Worm (Caenorhabditis elegans) whole organism, L2 larva: ENCODE measurements around the gene glb-3.
A peak's percentile ranks its signal among the peaks of the same experiment; 100 is the strongest.

Source experiments
- C34F6.9 ChIP-seq: fragments of 150-350 bp; optimal IDR thresholded peaks from 2 replicates; lab custom pipeline; 2014; ENCODE audit warnings: missing biosample characterization, missing genetic modification characterization
- F13H6.1 ChIP-seq: sonication (generic microtip); optimal IDR thresholded peaks from 2 replicates; lab custom pipeline; 2016; ENCODE audit warnings: missing genetic modification characterization, missing compliant biosample characterization
- R02D3.7 ChIP-seq: fragments of 150-350 bp; optimal IDR thresholded peaks from 2 replicates; lab custom pipeline; 2014; ENCODE audit warnings: missing biosample characterization, missing genetic modification characterization
- Y55F3AM.14 ChIP-seq: fragments of 200-800 bp; sonication (Bioruptor generic); optimal IDR thresholded peaks from 2 replicates; lab custom pipeline; 2018; ENCODE audit warnings: mild to moderate bottlenecking, missing genetic modification characterization, missing compliant biosample characterization
- ZK546.5 ChIP-seq: sonication (generic microtip); optimal IDR thresholded peaks from 2 replicates; lab custom pipeline; 2017; ENCODE audit warnings: missing biosample characterization, missing genetic modification characterization
- aly-2 ChIP-seq: fragments of 150-350 bp; optimal IDR thresholded peaks from 2 replicates; lab custom pipeline; 2014; ENCODE audit warnings: missing biosample characterization, missing genetic modification characterization
- ama-1 ChIP-seq: fragments of 150-350 bp; optimal IDR thresholded peaks from 2 replicates; lab custom pipeline; 2018; ENCODE audit warnings: inconsistent platforms
- blmp-1 ChIP-seq: sonication (generic microtip); optimal IDR thresholded peaks from 2 replicates; lab custom pipeline; 2017; ENCODE audit warnings: missing genetic modification characterization, mild to moderate bottlenecking, missing compliant biosample characterization, antibody characterized with exemption, moderate library complexity; ENCODE audit not compliant: insufficient read depth
- ceh-16 ChIP-seq: fragments of 150-350 bp; optimal IDR thresholded peaks from 2 replicates; lab custom pipeline; 2014; ENCODE audit warnings: missing biosample characterization, missing genetic modification characterization
- ceh-82 ChIP-seq: fragments of 150-350 bp; optimal IDR thresholded peaks from 2 replicates; lab custom pipeline; 2014; ENCODE audit warnings: missing biosample characterization, missing genetic modification characterization
- crh-2 ChIP-seq: sonication (generic microtip); optimal IDR thresholded peaks from 2 replicates; lab custom pipeline; 2017; ENCODE audit warnings: missing biosample characterization, missing genetic modification characterization
- dmd-4 ChIP-seq: sonication (generic microtip); optimal IDR thresholded peaks from 2 replicates; lab custom pipeline; 2017; ENCODE audit warnings: missing biosample characterization, missing genetic modification characterization
- egl-27 ChIP-seq: sonication (generic microtip); optimal IDR thresholded peaks from 3 replicates; lab custom pipeline; 2017; ENCODE audit warnings: missing biosample characterization, missing genetic modification reagents, missing genetic modification characterization
- elt-1 ChIP-seq: fragments of 150-350 bp; optimal IDR thresholded peaks from 2 replicates; lab custom pipeline; 2014; ENCODE audit warnings: missing biosample characterization, missing genetic modification characterization
- elt-3 ChIP-seq: sonication (generic microtip); optimal IDR thresholded peaks from 2 replicates; lab custom pipeline; 2017; ENCODE audit warnings: missing biosample characterization, missing genetic modification characterization
- fos-1 ChIP-seq: fragments of 150-350 bp; optimal IDR thresholded peaks from 2 replicates; lab custom pipeline; 2014; ENCODE audit warnings: missing biosample characterization, missing genetic modification characterization
- gmeb-1 ChIP-seq: fragments of 150-350 bp; optimal IDR thresholded peaks from 2 replicates; lab custom pipeline; 2014; ENCODE audit warnings: missing biosample characterization, missing genetic modification characterization
- lin-11 ChIP-seq: fragments of 150-350 bp; sonication (generic microtip); optimal IDR thresholded peaks from 2 replicates; lab custom pipeline; 2014; ENCODE audit warnings: missing biosample characterization, missing genetic modification characterization, inconsistent platforms, mixed read lengths
- lin-13 ChIP-seq: fragments of 150-350 bp; optimal IDR thresholded peaks from 2 replicates; lab custom pipeline; 2014; ENCODE audit warnings: missing biosample characterization, missing genetic modification reagents, missing genetic modification characterization
- lin-39 ChIP-seq: fragments of 150-350 bp; optimal IDR thresholded peaks from 2 replicates; lab custom pipeline; 2014; ENCODE audit warnings: missing biosample characterization, missing genetic modification reagents, missing genetic modification characterization
- lsy-2 ChIP-seq, 2 experiments: fragments of 150-350 bp in 1 of 2; sonication (generic microtip) in 1 of 2; optimal IDR thresholded peaks; 2 replicates each; lab custom pipeline; 2014 to 2017; ENCODE audit warnings: missing biosample characterization in 2 of 2, missing genetic modification characterization in 2 of 2
- mab-5 ChIP-seq: fragments of 150-350 bp; optimal IDR thresholded peaks from 2 replicates; lab custom pipeline; 2014; ENCODE audit warnings: missing biosample characterization, missing genetic modification characterization
- mbf-1 ChIP-seq: sonication (generic microtip); optimal IDR thresholded peaks from 2 replicates; lab custom pipeline; 2017; ENCODE audit warnings: missing biosample characterization, missing genetic modification characterization
- mdl-1 ChIP-seq, 2 experiments: fragments of 150-350 bp in 1 of 2; sonication (generic microtip) in 1 of 2; optimal IDR thresholded peaks; 2 replicates each; lab custom pipeline; 2017; ENCODE audit warnings: missing biosample characterization in 2 of 2, missing genetic modification characterization in 2 of 2
- nhr-10 ChIP-seq: sonication (generic microtip); optimal IDR thresholded peaks from 2 replicates; lab custom pipeline; 2017; ENCODE audit warnings: missing biosample characterization, missing genetic modification characterization
- nhr-11 ChIP-seq: fragments of 150-350 bp; optimal IDR thresholded peaks from 2 replicates; lab custom pipeline; 2014; ENCODE audit warnings: missing biosample characterization, missing genetic modification characterization
- nhr-12 ChIP-seq: fragments of 150-350 bp; optimal IDR thresholded peaks from 2 replicates; lab custom pipeline; 2014; ENCODE audit warnings: missing biosample characterization, missing genetic modification characterization
- nhr-129 ChIP-seq: fragments of 150-350 bp; optimal IDR thresholded peaks from 2 replicates; lab custom pipeline; 2014; ENCODE audit warnings: missing biosample characterization, missing genetic modification characterization
- nhr-23 ChIP-seq: fragments of 150-350 bp; optimal IDR thresholded peaks from 2 replicates; lab custom pipeline; 2014; ENCODE audit warnings: missing biosample characterization, missing genetic modification reagents, missing genetic modification characterization
- nhr-237 ChIP-seq: fragments of 150-350 bp; optimal IDR thresholded peaks from 2 replicates; lab custom pipeline; 2014; ENCODE audit warnings: missing biosample characterization, missing genetic modification characterization
- nhr-25 ChIP-seq: fragments of 150-350 bp; sonication (generic microtip); optimal IDR thresholded peaks from 3 replicates; lab custom pipeline; 2014; ENCODE audit warnings: missing biosample characterization, missing genetic modification characterization
- nhr-6 ChIP-seq: fragments of 150-350 bp; optimal IDR thresholded peaks from 2 replicates; lab custom pipeline; 2014; ENCODE audit warnings: missing biosample characterization, missing genetic modification characterization
- nhr-77 ChIP-seq: fragments of 150-350 bp; optimal IDR thresholded peaks from 2 replicates; lab custom pipeline; 2014; ENCODE audit warnings: missing biosample characterization, missing genetic modification characterization
- peb-1 ChIP-seq: fragments of 150-350 bp; optimal IDR thresholded peaks from 2 replicates; lab custom pipeline; 2014; ENCODE audit warnings: missing biosample characterization, missing genetic modification characterization
- sem-4 ChIP-seq: fragments of 150-350 bp; optimal IDR thresholded peaks from 2 replicates; lab custom pipeline; 2014; ENCODE audit warnings: missing biosample characterization, missing genetic modification reagents, missing genetic modification characterization
- skn-1 ChIP-seq: sonication (generic microtip); optimal IDR thresholded peaks from 2 replicates; lab custom pipeline; 2017; ENCODE audit warnings: missing biosample characterization, missing genetic modification characterization
- sma-3 ChIP-seq: sonication (generic microtip); optimal IDR thresholded peaks from 2 replicates; lab custom pipeline; 2016; ENCODE audit warnings: missing genetic modification reagents, missing genetic modification characterization, missing compliant biosample characterization
- sma-9 ChIP-seq, 2 experiments: fragments of 150-350 bp in 1 of 2; sonication (generic microtip) in 1 of 2; optimal IDR thresholded peaks; 2 replicates each; lab custom pipeline; 2014 to 2016; ENCODE audit warnings: missing genetic modification characterization in 2 of 2, mild to moderate bottlenecking in 1 of 2, missing biosample characterization in 1 of 2, missing compliant biosample characterization in 1 of 2, missing genetic modification reagents in 1 of 2, moderate library complexity in 1 of 2
- snpc-4 ChIP-seq: fragments of 150-350 bp; optimal IDR thresholded peaks from 2 replicates; lab custom pipeline; 2014; ENCODE audit warnings: missing biosample characterization, missing genetic modification characterization
- unc-39 ChIP-seq: fragments of 150-350 bp; optimal IDR thresholded peaks from 2 replicates; lab custom pipeline; 2014; ENCODE audit warnings: missing biosample characterization, missing genetic modification characterization
- unc-55 ChIP-seq: fragments of 150-350 bp; sonication (generic microtip); optimal IDR thresholded peaks from 3 replicates; lab custom pipeline; 2014; ENCODE audit warnings: missing biosample characterization, missing genetic modification reagents, missing genetic modification characterization
- unc-62 ChIP-seq: fragments of 150-350 bp; optimal IDR thresholded peaks from 2 replicates; lab custom pipeline; 2014; ENCODE audit warnings: missing biosample characterization, missing genetic modification reagents, missing genetic modification characterization
- zag-1 ChIP-seq: fragments of 150-350 bp; optimal IDR thresholded peaks from 2 replicates; lab custom pipeline; 2014; ENCODE audit warnings: missing biosample characterization, missing genetic modification characterization
- ztf-1 ChIP-seq: fragments of 200-800 bp; sonication (Bioruptor generic); conservative IDR thresholded peaks from 2 replicates; pipeline ENCODE4 v1.3.6; 2022; ENCODE audit warnings: missing genetic modification characterization, missing compliant biosample characterization
- ztf-11 ChIP-seq: sonication (generic microtip); optimal IDR thresholded peaks from 2 replicates; lab custom pipeline; 2017; ENCODE audit warnings: missing biosample characterization, missing genetic modification characterization
- ztf-4 ChIP-seq: fragments of 150-350 bp; optimal IDR thresholded peaks from 2 replicates; lab custom pipeline; 2014; ENCODE audit warnings: missing biosample characterization, missing genetic modification characterization

glb-3 gene

DNA sequence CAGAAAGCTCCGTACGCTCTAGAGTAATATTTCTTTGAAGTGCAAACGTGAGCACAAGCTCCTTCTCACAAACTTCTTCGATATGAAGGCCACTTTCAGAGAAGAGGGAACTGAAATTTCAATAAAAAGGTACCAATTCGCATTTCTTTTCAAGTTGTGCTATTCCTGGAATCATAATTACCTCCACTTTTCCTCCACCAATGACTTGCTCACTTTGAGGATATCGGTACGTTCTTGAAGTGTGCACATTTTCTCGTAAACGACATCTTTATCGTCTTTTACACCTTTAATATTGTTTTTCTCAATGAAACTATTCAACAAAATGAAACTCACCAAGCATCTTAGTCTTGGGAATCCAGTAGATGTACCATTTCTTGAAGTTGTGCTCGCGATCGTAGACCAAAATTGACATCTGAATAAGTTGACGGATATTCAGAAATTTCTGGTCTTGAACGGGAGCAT is 15.1 kb upstream of the glb-3 start, which contains the start of gene scb-1:
Gene scb-1, minus strand, starts transcription at position 412 of the 462 bp plus-strand sequence.
- TF ChIP-seq R02D3.7 (tag; lab: Kevin White, UChicago) = no peak
- no peak for TF ChIP-seq nhr-11
- TF ChIP-seq ztf-4 = no peak
- TF ChIP-seq nhr-129 (tag; lab: Kevin White, UChicago) = peak; percentile 2
- no peak for TF ChIP-seq mab-5 (tag; lab: Kevin White, UChicago)
- TF ChIP-seq nhr-12 (tag; lab: Kevin White, UChicago) = no peak
- TF ChIP-seq nhr-6 = no peak
- TF ChIP-seq Y55F3AM.14 (GFP tag; lab: Kevin White, UChicago) = peak; percentile 26
- no peak for TF ChIP-seq unc-39 (tag; lab: Kevin White, UChicago)
- TF ChIP-seq sma-9 (GFP tag; optimal IDR thresholded peaks at IDR 0.05; lab: Kevin White, UChicago) = no peak
- TF ChIP-seq sma-9 (tag; optimal IDR thresholded peaks at IDR 0.05; lab: Kevin White, UChicago) = no peak
- no peak for TF ChIP-seq lsy-2 (tag; optimal IDR thresholded peaks at IDR 0.05; lab: Kevin White, UChicago)
- no peak for TF ChIP-seq F13H6.1 (tag; lab: Kevin White, UChicago)
- TF ChIP-seq ama-1 = no peak
- TF ChIP-seq gmeb-1 (tag; lab: Kevin White, UChicago) = no peak
- peak; percentile 8 for TF ChIP-seq nhr-25 (tag; lab: Kevin White, UChicago)
- no peak for TF ChIP-seq dmd-4 (tag; lab: Kevin White, UChicago)

DNA sequence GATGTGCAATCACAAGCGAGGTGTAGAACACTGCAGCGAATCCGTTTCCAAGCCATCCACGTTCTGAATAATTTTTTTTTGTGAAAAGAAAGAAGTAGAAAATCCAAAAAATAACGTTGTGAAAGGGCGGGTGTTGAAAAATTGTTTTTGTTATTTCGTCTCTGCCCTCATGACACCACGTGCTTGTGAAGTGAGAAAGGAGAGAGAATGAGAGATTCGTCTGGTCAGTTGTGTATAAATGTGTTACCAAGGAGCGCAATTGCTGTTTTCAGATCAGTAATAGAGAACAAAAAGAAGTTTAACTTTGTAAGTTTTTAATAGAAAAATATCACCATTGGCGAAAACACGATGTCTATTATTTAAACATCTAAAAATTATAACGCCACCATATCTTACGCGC is 13.1 kb upstream of the glb-3 start:
- TF ChIP-seq aly-2 (tag; lab: Kevin White, UChicago) (no peak), lsy-2 (tag; optimal IDR thresholded peaks at IDR 0.05; lab: Kevin White, UChicago) (peak in 1 of 2 experiments; percentile 62), blmp-1 (no peak), unc-55 (GFP tag; lab: Kevin White, UChicago) (peak; percentile 24), mdl-1 (tag; optimal IDR thresholded peaks at IDR 0.05; lab: Kevin White, UChicago) (peak; percentile 42 to 61), crh-2 (peak; percentile 34), ama-1 (peak; percentile 9), elt-3 (tag; lab: Kevin White, UChicago) (no peak), ceh-16 (tag; lab: Kevin White, UChicago) (no peak), F13H6.1 (tag; lab: Kevin White, UChicago) (peak; percentile 3), C34F6.9 (tag; lab: Kevin White, UChicago) (peak; percentile 74), nhr-25 (tag; lab: Kevin White, UChicago) (peak; percentile 60), ztf-4 (no peak), nhr-129 (tag; lab: Kevin White, UChicago) (peak; percentile 85), fos-1 (tag; lab: Kevin White, UChicago) (peak; percentile 23), sma-9 (GFP tag; optimal IDR thresholded peaks at IDR 0.05; lab: Kevin White, UChicago) (peak; percentile 39), sma-9 (tag; optimal IDR thresholded peaks at IDR 0.05; lab: Kevin White, UChicago) (no peak), ztf-1 (GFP tag; lab: Robert Waterston, UW) (no peak)

ce11 chrV:11122466-11122865 is 11.9 kb upstream of the glb-3 start, which contains the start of gene mboa-2:
TSS of gene mboa-2 (minus strand) at chrV:11122493.
- TF ChIP-seq sma-9 (GFP tag; optimal IDR thresholded peaks at IDR 0.05; lab: Kevin White, UChicago) = peak; percentile 51
- no peak for TF ChIP-seq sma-9 (tag; optimal IDR thresholded peaks at IDR 0.05; lab: Kevin White, UChicago)
- TF ChIP-seq mab-5 (tag; lab: Kevin White, UChicago) = no peak
- TF ChIP-seq egl-27 (tag; lab: Kevin White, UChicago) = no peak
- TF ChIP-seq nhr-12 (tag; lab: Kevin White, UChicago) = no peak
- no peak for TF ChIP-seq nhr-10 (tag; lab: Kevin White, UChicago)
- peak; percentile 23 to 41 for TF ChIP-seq lsy-2 (tag; optimal IDR thresholded peaks at IDR 0.05; lab: Kevin White, UChicago)
- no peak for TF ChIP-seq nhr-11
- no peak for TF ChIP-seq ama-1
- no peak for TF ChIP-seq unc-39 (tag; lab: Kevin White, UChicago)
- TF ChIP-seq ZK546.5 (tag; lab: Kevin White, UChicago) = no peak
- no peak for TF ChIP-seq unc-62 (GFP tag; lab: Kevin White, UChicago)
- no peak for TF ChIP-seq fos-1 (tag; lab: Kevin White, UChicago)
- peak; percentile 58 for TF ChIP-seq sma-3 (GFP tag; lab: Kevin White, UChicago)
- TF ChIP-seq nhr-77 (tag; lab: Kevin White, UChicago) = peak; percentile 22
- TF ChIP-seq elt-1 (tag; lab: Kevin White, UChicago) = no peak
- TF ChIP-seq F13H6.1 (tag; lab: Kevin White, UChicago) = peak; percentile 28
- TF ChIP-seq lin-11 (tag; lab: Kevin White, UChicago) = no peak
- no peak for TF ChIP-seq unc-55 (GFP tag; lab: Kevin White, UChicago)
- no peak for TF ChIP-seq elt-3 (tag; lab: Kevin White, UChicago)
- TF ChIP-seq dmd-4 (tag; lab: Kevin White, UChicago) = no peak
- TF ChIP-seq nhr-25 (tag; lab: Kevin White, UChicago) = peak; percentile 30
- TF ChIP-seq ztf-11 = no peak
- TF ChIP-seq nhr-23 = no peak
- no peak for TF ChIP-seq skn-1
- TF ChIP-seq sem-4 (tag; lab: Kevin White, UChicago) = peak; percentile 25
- no peak for TF ChIP-seq ztf-1 (GFP tag; lab: Robert Waterston, UW)
- no peak for TF ChIP-seq C34F6.9 (tag; lab: Kevin White, UChicago)
- peak; percentile 59 for TF ChIP-seq nhr-6
- no peak for TF ChIP-seq lin-39 (tag; lab: Kevin White, UChicago)
- no peak for TF ChIP-seq mbf-1 (tag; lab: Kevin White, UChicago)
- peak; percentile 72 for TF ChIP-seq lin-13 (GFP tag; lab: Kevin White, UChicago)
- TF ChIP-seq zag-1 (tag; lab: Kevin White, UChicago) = no peak
- no peak for TF ChIP-seq ceh-82 (tag; lab: Kevin White, UChicago)
- no peak for TF ChIP-seq snpc-4 (tag; lab: Kevin White, UChicago)
- TF ChIP-seq blmp-1 = no peak
- TF ChIP-seq nhr-237 (tag; lab: Kevin White, UChicago) = no peak
- no peak for TF ChIP-seq aly-2 (tag; lab: Kevin White, UChicago)
- TF ChIP-seq peb-1 (tag; lab: Kevin White, UChicago) = no peak
